Fruit fly (Drosophila melanogaster) whole organism, wandering third instar larva: Measurements from ENCODE around the gene nht.

Source experiments
- Abd-B ChIP-seq: fragments of >200 bp; optimal IDR thresholded peaks from 2 replicates; lab custom pipeline; 2017; ENCODE audit warnings: missing biosample characterization, missing genetic modification characterization
- CG32264 ChIP-seq: fragments of 200-800 bp; sonication (Bioruptor generic); optimal IDR thresholded peaks from 2 replicates; lab custom pipeline; 2016; ENCODE audit warnings: missing biosample characterization, missing genetic modification characterization
- CG9705 ChIP-seq: fragments of 200-800 bp; sonication (Bioruptor generic); optimal IDR thresholded peaks from 2 replicates; lab custom pipeline; 2018; ENCODE audit warnings: missing biosample characterization, mild to moderate bottlenecking, missing genetic modification characterization
- CrebA ChIP-seq: fragments of 200-800 bp; sonication (Bioruptor generic); optimal IDR thresholded peaks from 2 replicates; lab custom pipeline; 2016; ENCODE audit warnings: missing biosample characterization, mild to moderate bottlenecking, missing genetic modification characterization, borderline replicate concordance
- Dfd ChIP-seq: fragments of >200 bp; optimal IDR thresholded peaks from 2 replicates; lab custom pipeline; 2017; ENCODE audit warnings: missing biosample characterization, missing genetic modification characterization
- Dif ChIP-seq: fragments of 200-275, 200-300 bp; sonication (Bioruptor generic); optimal IDR thresholded peaks from 2 replicates; lab custom pipeline; 2018; ENCODE audit warnings: missing biosample characterization, missing genetic modification characterization; ENCODE audit not compliant: partially characterized antibody
- GATAd ChIP-seq: sonication (Bioruptor generic); optimal IDR thresholded peaks from 2 replicates; lab custom pipeline; 2016; ENCODE audit warnings: missing biosample characterization, missing genetic modification characterization
- HLH106 ChIP-seq: fragments of 200-800 bp; optimal IDR thresholded peaks from 3 replicates; lab custom pipeline; 2019; ENCODE audit warnings: missing biosample characterization, mild to moderate bottlenecking, missing genetic modification characterization, moderate library complexity
- Hnf4 ChIP-seq: fragments of 200-800 bp; sonication (Bioruptor generic); optimal IDR thresholded peaks from 2 replicates; lab custom pipeline; 2016; ENCODE audit warnings: missing biosample characterization, mild to moderate bottlenecking, missing genetic modification characterization
- Hr78 ChIP-seq: fragments of >200 bp; optimal IDR thresholded peaks from 2 replicates; lab custom pipeline; 2017; ENCODE audit warnings: missing biosample characterization, missing genetic modification characterization
- Hr83 ChIP-seq: fragments of 200-300 bp; sonication (Bioruptor generic); optimal IDR thresholded peaks from 2 replicates; lab custom pipeline; 2016; ENCODE audit warnings: missing biosample characterization, mild to moderate bottlenecking, missing genetic modification characterization, moderate library complexity; ENCODE audit not compliant: poor library complexity, severe bottlenecking
- Jra ChIP-seq: sonication (Bioruptor generic); optimal IDR thresholded peaks from 2 replicates; lab custom pipeline; 2016; ENCODE audit warnings: missing biosample characterization, missing genetic modification characterization
- Mio ChIP-seq: sonication (Bioruptor generic); optimal IDR thresholded peaks from 2 replicates; lab custom pipeline; 2016; ENCODE audit warnings: missing biosample characterization, missing genetic modification characterization
- Myc ChIP-seq: fragments of >200 bp; optimal IDR thresholded peaks from 2 replicates; lab custom pipeline; 2017
- N ChIP-seq: fragments of >200 bp; optimal IDR thresholded peaks from 2 replicates; lab custom pipeline; 2018; ENCODE audit warnings: missing biosample characterization, missing external identifiers, missing genetic modification characterization
- OdsH ChIP-seq: fragments of 200-800 bp; sonication (Bioruptor generic); optimal IDR thresholded peaks from 2 replicates; lab custom pipeline; 2016; ENCODE audit warnings: missing biosample characterization, mild to moderate bottlenecking, missing genetic modification characterization
- Rel ChIP-seq, 2 experiments: fragments of 200-800 bp; sonication (Bioruptor generic) in 1 of 2; optimal IDR thresholded peaks; 2 replicates in 1 of 2; 3 replicates in 1 of 2; lab custom pipeline; 2016 to 2019; ENCODE audit warnings: mild to moderate bottlenecking in 2 of 2, missing biosample characterization in 2 of 2, missing genetic modification characterization in 2 of 2, moderate library complexity in 1 of 2
- Sp1 ChIP-seq: fragments of 200-800 bp; sonication (Bioruptor generic); optimal IDR thresholded peaks from 3 replicates; lab custom pipeline; 2019; ENCODE audit warnings: missing biosample characterization, mild to moderate bottlenecking, missing genetic modification characterization, moderate library complexity
- Vsx2 ChIP-seq: fragments of 200-300, 225-300 bp; sonication (Bioruptor generic); optimal IDR thresholded peaks from 2 replicates; lab custom pipeline; 2018; ENCODE audit warnings: missing biosample characterization, missing genetic modification characterization; ENCODE audit not compliant: partially characterized antibody
- br ChIP-seq: fragments of 200-800 bp; sonication (Bioruptor generic); optimal IDR thresholded peaks from 2 replicates; lab custom pipeline; 2016; ENCODE audit warnings: missing biosample characterization, missing genetic modification characterization
- brk ChIP-seq: fragments of 200-800 bp; sonication (Bioruptor generic); optimal IDR thresholded peaks from 2 replicates; lab custom pipeline; 2016; ENCODE audit warnings: missing biosample characterization, mild to moderate bottlenecking, missing genetic modification characterization
- dl ChIP-seq, 2 experiments: fragments of 175-275, 200-275 bp in 1 of 2; fragments of 200-275 bp in 1 of 2; sonication (Bioruptor generic); optimal IDR thresholded peaks; lab custom pipeline; 2018; ENCODE audit warnings: mild to moderate bottlenecking in 2 of 2, missing biosample characterization in 2 of 2, missing genetic modification characterization in 2 of 2, moderate library complexity in 2 of 2; ENCODE audit not compliant: partially characterized antibody in 2 of 2, insufficient read depth in 1 of 2
- dmrt93B ChIP-seq: fragments of 200-800 bp; sonication (Bioruptor generic); optimal IDR thresholded peaks from 2 replicates; lab custom pipeline; 2018; ENCODE audit warnings: missing biosample characterization, mild to moderate bottlenecking, missing genetic modification characterization
- dsf ChIP-seq: sonication (Bioruptor generic); optimal IDR thresholded peaks from 2 replicates; lab custom pipeline; 2016; ENCODE audit warnings: missing biosample characterization, missing genetic modification characterization, borderline replicate concordance
- ey ChIP-seq: fragments of 200-800 bp; sonication (Bioruptor generic); optimal IDR thresholded peaks from 2 replicates; lab custom pipeline; 2016; ENCODE audit warnings: missing biosample characterization, missing genetic modification characterization
- foxo ChIP-seq, 2 experiments: fragments of 200-800 bp; sonication (Bioruptor generic); optimal IDR thresholded peaks; 2 replicates in 1 of 2; 3 replicates in 1 of 2; lab custom pipeline; 2016 to 2017; ENCODE audit warnings: missing biosample characterization in 2 of 2, missing genetic modification characterization in 2 of 2
- fru ChIP-seq: fragments of 200-800 bp; sonication (Bioruptor generic); optimal IDR thresholded peaks from 3 replicates; lab custom pipeline; 2016; ENCODE audit warnings: missing biosample characterization, mild to moderate bottlenecking, missing genetic modification characterization
- h ChIP-seq: fragments of 200-800 bp; sonication (Bioruptor generic); optimal IDR thresholded peaks from 3 replicates; lab custom pipeline; 2016; ENCODE audit warnings: missing biosample characterization, mild to moderate bottlenecking, missing genetic modification characterization
- jim ChIP-seq: fragments of 175-275, 200-325 bp; sonication (Bioruptor generic); optimal IDR thresholded peaks from 2 replicates; lab custom pipeline; 2016; ENCODE audit warnings: missing biosample characterization, mild to moderate bottlenecking, missing genetic modification characterization
- lola ChIP-seq: fragments of >200 bp; optimal IDR thresholded peaks from 2 replicates; lab custom pipeline; 2017; ENCODE audit warnings: missing biosample characterization, missing genetic modification characterization
- pan ChIP-seq: fragments of >200 bp; optimal IDR thresholded peaks from 2 replicates; lab custom pipeline; 2017
- psq ChIP-seq: fragments of 200-800 bp; sonication (Bioruptor generic); optimal IDR thresholded peaks from 3 replicates; lab custom pipeline; 2017; ENCODE audit warnings: missing biosample characterization, mild to moderate bottlenecking, missing genetic modification characterization, moderate library complexity
- rgr ChIP-seq: fragments of 200-800 bp; sonication (Bioruptor generic); optimal IDR thresholded peaks from 3 replicates; lab custom pipeline; 2016; ENCODE audit warnings: missing biosample characterization, mild to moderate bottlenecking, missing genetic modification characterization
- sage ChIP-seq: fragments of 200-800 bp; sonication (Bioruptor generic); optimal IDR thresholded peaks from 2 replicates; lab custom pipeline; 2016; ENCODE audit warnings: missing biosample characterization, mild to moderate bottlenecking, missing genetic modification characterization
- sv ChIP-seq: fragments of 200-800 bp; sonication (Bioruptor generic); optimal IDR thresholded peaks from 3 replicates; lab custom pipeline; 2016; ENCODE audit warnings: missing biosample characterization, missing genetic modification characterization
- tai ChIP-seq: sonication (Bioruptor generic); optimal IDR thresholded peaks from 2 replicates; lab custom pipeline; 2016; ENCODE audit warnings: missing biosample characterization, missing genetic modification characterization
- usp ChIP-seq: fragments of >200 bp; optimal IDR thresholded peaks from 2 replicates; lab custom pipeline; 2017; ENCODE audit warnings: missing biosample characterization, missing genetic modification characterization
- woc ChIP-seq: sonication (Bioruptor generic); optimal IDR thresholded peaks from 2 replicates; lab custom pipeline; 2016; ENCODE audit warnings: missing biosample characterization, mild to moderate bottlenecking, missing genetic modification characterization

Gene nht

DNA sequence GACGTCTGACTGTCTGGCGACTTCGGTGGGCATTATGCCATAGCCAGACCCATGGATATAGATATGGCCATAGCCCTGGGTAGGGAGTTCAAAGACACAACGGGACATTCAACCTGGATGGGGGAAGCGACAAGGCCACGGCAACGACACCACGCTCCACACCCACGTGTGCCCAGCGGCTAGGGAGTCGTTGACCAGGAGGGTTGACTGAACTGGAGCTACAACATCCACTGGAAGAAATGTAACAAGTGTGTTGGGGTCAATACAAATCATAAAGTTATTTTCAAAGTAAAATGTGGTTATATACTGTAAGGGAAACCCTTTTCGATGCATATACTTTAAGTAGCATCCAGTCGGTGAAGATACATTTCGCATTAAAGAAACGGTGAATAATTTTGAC lies 16.9 kb downstream of the nht start:
- TF ChIP-seq Jra (GFP tag; lab: Kevin White, UChicago): no peak
- TF ChIP-seq N: no peak
- TF ChIP-seq Sp1 (GFP tag; lab: Kevin White, UChicago): no peak
- no peak for TF ChIP-seq h (GFP tag; lab: Kevin White, UChicago)
- TF ChIP-seq OdsH (GFP tag; lab: Kevin White, UChicago): no peak
- no peak for TF ChIP-seq Rel (GFP tag; optimal IDR thresholded peaks at IDR 0.05; lab: Kevin White, UChicago)
- no peak for TF ChIP-seq Rel (tag; optimal IDR thresholded peaks at IDR 0.05; lab: Kevin White, UChicago)
- no peak for TF ChIP-seq psq (GFP tag; lab: Kevin White, UChicago)
- no peak for TF ChIP-seq lola (GFP tag; lab: Kevin White, UChicago)
- TF ChIP-seq Hr83 (GFP tag; lab: Kevin White, UChicago): no peak
- no peak for TF ChIP-seq HLH106 (tag; lab: Kevin White, UChicago)

DNA sequence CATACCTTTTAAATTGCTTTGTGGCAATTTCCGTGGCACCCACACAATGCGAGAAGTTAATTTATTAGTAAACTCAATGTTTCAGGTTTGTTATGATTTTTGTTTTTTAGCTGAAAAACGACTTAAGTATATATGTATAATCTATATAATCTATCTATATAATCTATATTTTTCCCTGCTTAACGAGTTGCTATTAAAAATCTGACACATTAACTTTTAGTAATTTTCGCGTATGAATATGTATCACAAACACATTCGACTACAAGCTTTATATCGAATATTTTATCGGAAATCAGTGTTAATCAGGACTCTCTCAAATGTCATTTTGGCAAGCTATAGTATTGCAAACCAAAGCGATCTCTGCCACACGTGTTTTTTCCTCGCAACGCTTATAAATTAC lies 21.2 kb downstream of the nht start, which contains the start of gene CG15262:
CG15262 (plus strand) TSS at position 301 of the 400 bp plus-strand sequence.
- TF ChIP-seq foxo (GFP tag; optimal IDR thresholded peaks at IDR 0.05; lab: Kevin White, UChicago): no peak
- no peak for TF ChIP-seq Abd-B (GFP tag; lab: Kevin White, UChicago)
- TF ChIP-seq, all 38 proteins: peak for 0

DNA sequence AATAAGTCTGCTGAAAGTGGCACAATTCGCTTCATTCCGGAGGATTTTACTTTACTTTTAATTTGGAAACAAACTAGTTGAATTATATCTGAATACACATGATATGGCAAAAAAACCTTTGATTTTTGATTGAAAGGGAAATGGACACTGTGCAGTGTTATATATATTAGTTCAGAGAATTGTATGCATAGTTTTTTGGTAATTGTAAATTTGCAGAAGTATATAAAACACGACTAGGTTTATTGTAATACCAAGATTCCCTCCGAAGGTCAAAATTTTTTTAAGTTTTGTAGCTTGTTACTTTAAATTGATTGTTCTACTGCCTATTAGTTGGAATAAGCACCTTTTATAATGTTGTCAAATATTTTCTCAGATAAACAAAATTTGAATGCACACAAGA lies 26.6 kb downstream of the nht start, which contains the start of gene CG15260:
CG15260 (minus strand) TSS at position 101 of the 400 bp plus-strand sequence.
- no peak for TF ChIP-seq ey (GFP tag; lab: Kevin White, UChicago)
- no peak for TF ChIP-seq foxo (GFP tag; optimal IDR thresholded peaks at IDR 0.05; lab: Kevin White, UChicago)

DNA sequence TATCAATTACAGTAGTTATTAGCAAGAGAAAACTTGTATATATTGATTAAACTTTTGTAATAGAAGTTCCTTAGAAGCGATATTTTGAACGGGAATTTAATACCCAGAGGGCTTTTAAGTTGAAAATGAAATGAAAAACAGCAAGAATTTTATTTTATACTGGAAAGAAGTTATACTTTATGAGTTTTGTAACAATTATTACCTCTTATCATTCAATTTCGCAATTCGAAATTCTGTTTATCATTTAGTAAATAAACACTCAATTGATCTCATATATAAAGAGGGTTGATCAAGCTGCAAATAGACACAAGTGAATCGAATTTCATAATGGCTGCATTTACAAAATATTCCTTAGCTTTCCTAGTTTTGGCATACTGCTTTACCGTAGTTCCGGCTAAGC lies 34.0 kb downstream of the nht start, which contains the start of gene CG15263:
CG15263 (plus strand) TSS at position 301 of the 400 bp plus-strand sequence.
- TF ChIP-seq Abd-B (GFP tag; lab: Kevin White, UChicago) (no peak), Mio (no peak), Vsx2 (no peak), br (no peak), dmrt93B (GFP tag; lab: Kevin White, UChicago) (no peak), CG32264 (GFP tag; lab: Kevin White, UChicago) (no peak), sv (no peak), N (no peak), Rel (GFP tag; optimal IDR thresholded peaks at IDR 0.05; lab: Kevin White, UChicago) (no peak), Rel (tag; optimal IDR thresholded peaks at IDR 0.05; lab: Kevin White, UChicago) (no peak), HLH106 (tag; lab: Kevin White, UChicago) (no peak)

DNA sequence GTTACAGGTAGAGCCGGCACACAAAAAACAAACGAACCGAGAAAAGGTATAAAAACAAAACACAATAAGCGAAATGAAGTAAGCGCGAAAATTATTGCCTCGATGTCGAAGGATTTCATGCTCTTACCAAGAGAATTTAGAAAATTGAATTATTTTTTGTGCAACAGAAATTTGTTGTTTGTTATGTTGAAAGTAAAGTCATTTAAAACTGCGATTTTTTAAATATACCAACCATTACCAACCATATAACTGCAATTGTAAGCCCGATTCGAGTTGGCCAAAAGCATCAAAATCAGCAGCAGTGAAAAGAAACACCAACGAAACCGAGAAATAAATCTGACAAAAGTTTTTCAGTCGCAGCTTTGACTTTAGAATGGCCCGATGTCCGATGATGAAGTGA lies 37.7 kb downstream of the nht start:
- TF ChIP-seq usp (GFP tag; lab: Kevin White, UChicago) (no peak), Rel (GFP tag; optimal IDR thresholded peaks at IDR 0.05; lab: Kevin White, UChicago) (no peak), Rel (tag; optimal IDR thresholded peaks at IDR 0.05; lab: Kevin White, UChicago) (no peak), psq (GFP tag; lab: Kevin White, UChicago) (peak; percentile 36), ey (GFP tag; lab: Kevin White, UChicago) (peak; percentile 41), brk (GFP tag; lab: Kevin White, UChicago) (no peak), Hr83 (GFP tag; lab: Kevin White, UChicago) (no peak), fru (peak; percentile 52), CrebA (GFP tag; lab: Kevin White, UChicago) (no peak), Hnf4 (GFP tag; lab: Kevin White, UChicago) (no peak), Jra (GFP tag; lab: Kevin White, UChicago) (no peak), Abd-B (GFP tag; lab: Kevin White, UChicago) (no peak), br (peak; percentile 18), pan (lab: Kevin White, UChicago) (no peak), CG32264 (GFP tag; lab: Kevin White, UChicago) (no peak), Dfd (GFP tag; lab: Kevin White, UChicago) (no peak), lola (GFP tag; lab: Kevin White, UChicago) (no peak), sv (no peak), Sp1 (GFP tag; lab: Kevin White, UChicago) (peak; percentile 69), dsf (no peak), dl (GFP tag; optimal IDR thresholded peaks at IDR 0.05; lab: Kevin White, UChicago; ENCODE audit: insufficient read depth in 1 of 2, partially characterized antibody in 2 of 2) (no peak), rgr (GFP tag; lab: Kevin White, UChicago) (peak; percentile 20), Hr78 (GFP tag; lab: Kevin White, UChicago) (no peak), GATAd (no peak), h (GFP tag; lab: Kevin White, UChicago) (peak; percentile 41), CG9705 (GFP tag; lab: Kevin White, UChicago) (no peak), Dif (GFP tag; lab: Kevin White, UChicago) (no peak), HLH106 (tag; lab: Kevin White, UChicago) (peak; percentile 57), woc (GFP tag; lab: Kevin White, UChicago) (peak; percentile 31), tai (GFP tag; lab: Kevin White, UChicago) (no peak), Vsx2 (no peak), foxo (GFP tag; optimal IDR thresholded peaks at IDR 0.05; lab: Kevin White, UChicago) (peak in 1 of 2 experiments; percentile 28), sage (GFP tag; lab: Kevin White, UChicago) (no peak), OdsH (GFP tag; lab: Kevin White, UChicago) (peak; percentile 30), jim (no peak), Mio (no peak), N (no peak), Myc (lab: Kevin White, UChicago) (no peak)
